Fruit fly (Drosophila melanogaster): ENCODE results near the gene Rbsn-5.

DNA sequence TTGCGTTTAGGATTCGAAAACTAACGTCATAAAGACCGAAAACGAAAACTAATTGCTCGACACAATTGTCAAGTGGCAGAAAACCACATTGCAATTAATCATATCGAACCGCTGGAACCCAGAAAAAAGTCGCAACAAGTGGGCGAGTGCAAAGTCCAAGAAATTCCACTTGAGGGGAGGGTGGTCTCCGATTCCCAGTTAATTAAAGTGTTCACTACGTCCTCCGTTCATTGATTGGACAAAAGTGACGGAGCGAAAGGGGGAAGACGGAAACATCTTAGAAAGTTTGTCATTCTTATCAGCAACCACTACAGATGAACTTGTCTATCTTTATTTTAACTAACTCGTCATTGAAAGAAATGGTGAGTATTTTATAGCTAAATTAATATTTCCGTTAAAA lies 42.9 kb downstream of the Rbsn-5 start:
- TF ChIP-seq CG10669 (GFP tag; optimal IDR thresholded peaks at IDR 0.05) (no peak), fkh (GFP tag; optimal IDR thresholded peaks at IDR 0.05) (no peak), CG4318 (GFP tag; optimal IDR thresholded peaks at IDR 0.05) (no peak), Sox14 (GFP tag; optimal IDR thresholded peaks at IDR 0.05) (no peak), CG8119 (GFP tag; IDR thresholded peaks at IDR 0.05) (no peak), CG11902 (GFP tag; optimal IDR thresholded peaks at IDR 0.05) (no peak), Hr39 (GFP tag; optimal IDR thresholded peaks at IDR 0.05) (no peak), achi (GFP tag; optimal IDR thresholded peaks at IDR 0.05) (no peak), ss (GFP tag; optimal IDR thresholded peaks at IDR 0.05) (no peak)

Measured in whole organism, prepupa.